Worm (Caenorhabditis elegans) whole organism, L4 larva: Measurements from ENCODE around the gene T04C12.33.

Experiments
- F10B5.3 ChIP-seq: sonication (generic microtip); optimal IDR thresholded peaks from 2 replicates; lab custom pipeline; 2016; ENCODE audit warnings: mild to moderate bottlenecking, missing genetic modification characterization, missing compliant biosample characterization
- F37D6.2 ChIP-seq: sonication (generic microtip); optimal IDR thresholded peaks from 2 replicates; lab custom pipeline; 2016; ENCODE audit warnings: mild to moderate bottlenecking, missing genetic modification characterization, missing compliant biosample characterization
- T20F7.1 ChIP-seq: fragments of 200-800 bp; sonication (Bioruptor generic); optimal IDR thresholded peaks from 2 replicates; lab custom pipeline; 2018; ENCODE audit warnings: mild to moderate bottlenecking, missing genetic modification characterization, missing compliant biosample characterization
- T26A8.4 ChIP-seq: fragments of 200-800 bp; sonication (Bioruptor generic); IDR thresholded peaks from 2 replicates; pipeline ENCODE4 v1.3.6; 2022; ENCODE audit warnings: missing genetic modification characterization, missing compliant biosample characterization
- ZK546.5 ChIP-seq, 2 experiments: sonication (generic microtip); optimal IDR thresholded peaks; 2 replicates each; lab custom pipeline; 2017; ENCODE audit warnings: missing biosample characterization in 2 of 2, missing genetic modification characterization in 2 of 2
- aha-1 ChIP-seq: fragments of 150-350 bp; peaks from one replicate; lab custom pipeline; 2014; ENCODE audit warnings: missing biosample characterization, missing genetic modification characterization
- ama-1 ChIP-seq: fragments of 150-350 bp; optimal IDR thresholded peaks from 2 replicates; lab custom pipeline; 2014; ENCODE audit warnings: inconsistent platforms, mixed read lengths
- ceh-20 ChIP-seq: fragments of 200-800 bp; sonication (Bioruptor generic); IDR thresholded peaks from 2 replicates; pipeline ENCODE4 v1.3.6; 2022; ENCODE audit warnings: missing genetic modification reagents, missing genetic modification characterization, missing compliant biosample characterization
- ceh-32 ChIP-seq: sonication (generic microtip); optimal IDR thresholded peaks from 2 replicates; lab custom pipeline; 2016; ENCODE audit warnings: mild to moderate bottlenecking, missing genetic modification characterization, missing compliant biosample characterization; ENCODE audit not compliant: poor library complexity
- ceh-44 ChIP-seq: fragments of 200-800 bp; sonication (Bioruptor generic); IDR thresholded peaks from 2 replicates; pipeline ENCODE4 v1.3.6; 2022; ENCODE audit warnings: missing genetic modification reagents, missing genetic modification characterization, missing compliant biosample characterization
- cey-2 ChIP-seq: sonication (generic microtip); optimal IDR thresholded peaks from 3 replicates; lab custom pipeline; 2017; ENCODE audit warnings: missing genetic modification characterization, mild to moderate bottlenecking, missing compliant biosample characterization, antibody characterized with exemption, borderline replicate concordance; ENCODE audit not compliant: insufficient read depth
- ctbp-1 ChIP-seq: fragments of 200-800 bp; sonication (Bioruptor generic); IDR thresholded peaks from 2 replicates; pipeline ENCODE4 v1.3.6; 2022; ENCODE audit warnings: missing genetic modification reagents, missing genetic modification characterization, missing compliant biosample characterization
- daf-12 ChIP-seq: fragments of 150-350 bp; optimal IDR thresholded peaks from 2 replicates; lab custom pipeline; 2014; ENCODE audit warnings: missing biosample characterization, missing genetic modification reagents, missing genetic modification characterization
- dmd-6 ChIP-seq: fragments of 200-800 bp; sonication (Bioruptor generic); IDR thresholded peaks from 2 replicates; pipeline ENCODE4 v1.3.6; 2022; ENCODE audit warnings: missing genetic modification reagents, missing genetic modification characterization, missing compliant biosample characterization
- dve-1 ChIP-seq: sonication (generic microtip); optimal IDR thresholded peaks from 2 replicates; lab custom pipeline; 2017; ENCODE audit warnings: antibody characterized with exemption, mild to moderate bottlenecking, missing genetic modification characterization, missing compliant biosample characterization; ENCODE audit not compliant: insufficient read depth
- egl-43 ChIP-seq: fragments of 200-800 bp; sonication (Bioruptor generic); IDR thresholded peaks from 2 replicates; pipeline ENCODE4 v1.3.6; 2022; ENCODE audit warnings: missing genetic modification reagents, missing genetic modification characterization, missing compliant biosample characterization
- hlh-11 ChIP-seq: fragments of 200-800 bp; sonication (Bioruptor generic); optimal IDR thresholded peaks from 2 replicates; lab custom pipeline; 2018; ENCODE audit warnings: mild to moderate bottlenecking, missing genetic modification characterization, missing compliant biosample characterization
- hlh-30 ChIP-seq: sonication (generic microtip); optimal IDR thresholded peaks from 2 replicates; lab custom pipeline; 2017; ENCODE audit warnings: antibody characterized with exemption, mild to moderate bottlenecking, missing genetic modification characterization, missing compliant biosample characterization; ENCODE audit not compliant: insufficient read depth
- hmg-1.1 ChIP-seq: fragments of 200-800 bp; sonication (Bioruptor generic); IDR thresholded peaks from 2 replicates; pipeline ENCODE4 v1.3.6; 2022; ENCODE audit warnings: missing genetic modification reagents, missing genetic modification characterization, missing compliant biosample characterization
- jun-1 ChIP-seq: fragments of 150-350 bp; optimal IDR thresholded peaks from 2 replicates; lab custom pipeline; 2014; ENCODE audit warnings: missing biosample characterization, missing genetic modification reagents, missing genetic modification characterization
- lin-1 ChIP-seq: fragments of 200-800 bp; sonication (Bioruptor generic); IDR thresholded peaks from 2 replicates; pipeline ENCODE4 v1.3.6; 2022; ENCODE audit warnings: missing genetic modification reagents, missing genetic modification characterization, missing compliant biosample characterization
- lin-38 ChIP-seq: fragments of 200-800 bp; sonication (Bioruptor generic); IDR thresholded peaks from 2 replicates; pipeline ENCODE4 v1.3.6; 2022; ENCODE audit warnings: missing genetic modification reagents, missing genetic modification characterization, missing compliant biosample characterization
- mdl-1 ChIP-seq, 2 experiments: fragments of 150-350 bp in 1 of 2; sonication (generic microtip) in 1 of 2; optimal IDR thresholded peaks; 2 replicates each; lab custom pipeline; 2014 to 2017; ENCODE audit warnings: missing biosample characterization in 2 of 2, missing genetic modification characterization in 2 of 2
- mxl-2 ChIP-seq: fragments of 200-800 bp; sonication (Bioruptor generic); conservative IDR thresholded peaks from 2 replicates; pipeline ENCODE4 v1.3.6; 2022; ENCODE audit warnings: missing genetic modification reagents, missing genetic modification characterization, missing compliant biosample characterization
- mxl-3 ChIP-seq: fragments of 200-800 bp; sonication (Bioruptor generic); optimal IDR thresholded peaks from 2 replicates; lab custom pipeline; 2018; ENCODE audit warnings: mild to moderate bottlenecking, missing genetic modification characterization, missing compliant biosample characterization
- nhr-111 ChIP-seq: fragments of 200-800 bp; sonication (Bioruptor generic); optimal IDR thresholded peaks from 2 replicates; lab custom pipeline; 2018; ENCODE audit warnings: mild to moderate bottlenecking, missing genetic modification characterization, missing compliant biosample characterization
- nhr-42 ChIP-seq: fragments of 200-800 bp; sonication (Bioruptor generic); IDR thresholded peaks from 2 replicates; pipeline ENCODE4 v1.3.6; 2022; ENCODE audit warnings: missing genetic modification characterization, missing compliant biosample characterization
- nhr-48 ChIP-seq: sonication (generic microtip); optimal IDR thresholded peaks from 2 replicates; lab custom pipeline; 2016; ENCODE audit warnings: mild to moderate bottlenecking, missing genetic modification characterization, missing compliant biosample characterization
- nhr-6 ChIP-seq: fragments of 150-350 bp; optimal IDR thresholded peaks from 2 replicates; lab custom pipeline; 2014; ENCODE audit warnings: missing biosample characterization, missing genetic modification characterization
- nhr-76 ChIP-seq: fragments of 150-350 bp; optimal IDR thresholded peaks from 2 replicates; lab custom pipeline; 2014; ENCODE audit warnings: missing biosample characterization, missing genetic modification characterization
- php-3 ChIP-seq: fragments of 200-800 bp; sonication (Bioruptor generic); IDR thresholded peaks from 2 replicates; pipeline ENCODE4 v1.3.6; 2022; ENCODE audit warnings: missing genetic modification reagents, missing genetic modification characterization, missing compliant biosample characterization
- pqm-1 ChIP-seq: sonication (generic microtip); optimal IDR thresholded peaks from 2 replicates; lab custom pipeline; 2017; ENCODE audit warnings: missing biosample characterization, missing genetic modification characterization
- saeg-2 ChIP-seq: fragments of 200-800 bp; sonication (Bioruptor generic); IDR thresholded peaks from 2 replicates; pipeline ENCODE4 v1.3.6; 2022; ENCODE audit warnings: missing genetic modification reagents, missing genetic modification characterization, missing compliant biosample characterization
- sdz-12 ChIP-seq: fragments of 200-800 bp; sonication (Bioruptor generic); optimal IDR thresholded peaks from 2 replicates; lab custom pipeline; 2018; ENCODE audit warnings: mild to moderate bottlenecking, missing genetic modification characterization, missing compliant biosample characterization
- tag-97 ChIP-seq: fragments of 200-800 bp; sonication (Bioruptor generic); IDR thresholded peaks from 2 replicates; pipeline ENCODE4 v1.3.6; 2022; ENCODE audit warnings: missing genetic modification characterization, missing compliant biosample characterization
- unc-39 ChIP-seq: sonication (generic microtip); optimal IDR thresholded peaks from 2 replicates; lab custom pipeline; 2017; ENCODE audit warnings: missing biosample characterization, missing genetic modification characterization
- unc-62 ChIP-seq, 3 experiments: fragments of 150-350 bp in 1 of 3; sonication (generic microtip); optimal IDR thresholded peaks in 2 of 3; peaks in 1 of 3; 1 replicate in 1 of 3; 2 replicates in 2 of 3; lab custom pipeline; 2014 to 2017; ENCODE audit warnings: missing biosample characterization in 3 of 3, missing genetic modification characterization in 3 of 3, missing genetic modification reagents in 3 of 3, missing genotype in 1 of 3
- zfp-2 ChIP-seq: sonication (generic microtip); optimal IDR thresholded peaks from 2 replicates; lab custom pipeline; 2016; ENCODE audit warnings: mild to moderate bottlenecking, missing genetic modification characterization, missing compliant biosample characterization
- zip-11 ChIP-seq: fragments of 200-800 bp; sonication (Bioruptor generic); IDR thresholded peaks from 2 replicates; pipeline ENCODE4 v1.3.6; 2022; ENCODE audit warnings: missing genetic modification characterization, missing compliant biosample characterization
- ztf-7 ChIP-seq: fragments of 150-350 bp; optimal IDR thresholded peaks from 2 replicates; lab custom pipeline; 2014; ENCODE audit warnings: missing biosample characterization, missing genetic modification characterization

Gene T04C12.33

DNA sequence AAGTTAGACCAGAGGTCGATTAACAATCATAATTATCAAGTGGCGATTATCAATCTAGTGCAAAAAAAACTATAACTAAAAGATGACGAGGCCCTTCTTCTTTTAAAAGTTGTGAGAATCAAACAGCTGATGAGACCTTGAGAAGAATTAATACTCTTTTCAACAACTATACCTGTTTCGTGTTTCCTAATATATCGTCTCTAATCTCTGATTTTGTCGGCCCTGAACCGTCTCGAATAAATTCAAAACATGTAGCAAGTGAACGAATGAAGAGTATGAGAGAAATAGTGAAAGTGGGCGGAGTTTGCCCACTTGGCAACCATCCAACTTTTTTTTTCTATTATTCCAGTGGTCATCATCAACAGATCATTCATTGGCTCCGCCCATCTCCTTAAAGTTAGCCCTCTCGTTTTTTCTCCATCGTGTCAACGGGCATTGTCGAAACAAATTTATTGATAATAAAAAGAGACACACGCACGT, 35.5 kb downstream of the T04C12.33 start, which contains the start of gene Y42A5A.1:
TSS of gene Y42A5A.1 (plus strand) at position 430 of the 480 bp plus-strand sequence.
- TF ChIP-seq nhr-76 (tag; lab: Kevin White, UChicago) (no peak), hlh-11 (no peak), hmg-1.1 (GFP tag; lab: Robert Waterston, UW) (no peak), lin-1 (GFP tag; lab: Robert Waterston, UW) (no peak), lin-38 (no peak), F37D6.2 (tag; lab: Kevin White, UChicago) (no peak), ztf-7 (no peak), mdl-1 (tag; optimal IDR thresholded peaks at IDR 0.05; lab: Kevin White, UChicago) (no peak), ctbp-1 (GFP tag; lab: Robert Waterston, UW) (no peak), zfp-2 (tag; lab: Kevin White, UChicago) (no peak), ceh-20 (no peak), sdz-12 (GFP tag; lab: Kevin White, UChicago) (no peak), ceh-32 (tag; lab: Kevin White, UChicago) (no peak), mxl-3 (GFP tag; lab: Kevin White, UChicago) (no peak), T20F7.1 (no peak), unc-39 (no peak), egl-43 (GFP tag; lab: Robert Waterston, UW) (no peak), zip-11 (no peak), T26A8.4 (GFP tag; lab: Robert Waterston, UW) (no peak), saeg-2 (GFP tag; lab: Robert Waterston, UW) (no peak)

DNA sequence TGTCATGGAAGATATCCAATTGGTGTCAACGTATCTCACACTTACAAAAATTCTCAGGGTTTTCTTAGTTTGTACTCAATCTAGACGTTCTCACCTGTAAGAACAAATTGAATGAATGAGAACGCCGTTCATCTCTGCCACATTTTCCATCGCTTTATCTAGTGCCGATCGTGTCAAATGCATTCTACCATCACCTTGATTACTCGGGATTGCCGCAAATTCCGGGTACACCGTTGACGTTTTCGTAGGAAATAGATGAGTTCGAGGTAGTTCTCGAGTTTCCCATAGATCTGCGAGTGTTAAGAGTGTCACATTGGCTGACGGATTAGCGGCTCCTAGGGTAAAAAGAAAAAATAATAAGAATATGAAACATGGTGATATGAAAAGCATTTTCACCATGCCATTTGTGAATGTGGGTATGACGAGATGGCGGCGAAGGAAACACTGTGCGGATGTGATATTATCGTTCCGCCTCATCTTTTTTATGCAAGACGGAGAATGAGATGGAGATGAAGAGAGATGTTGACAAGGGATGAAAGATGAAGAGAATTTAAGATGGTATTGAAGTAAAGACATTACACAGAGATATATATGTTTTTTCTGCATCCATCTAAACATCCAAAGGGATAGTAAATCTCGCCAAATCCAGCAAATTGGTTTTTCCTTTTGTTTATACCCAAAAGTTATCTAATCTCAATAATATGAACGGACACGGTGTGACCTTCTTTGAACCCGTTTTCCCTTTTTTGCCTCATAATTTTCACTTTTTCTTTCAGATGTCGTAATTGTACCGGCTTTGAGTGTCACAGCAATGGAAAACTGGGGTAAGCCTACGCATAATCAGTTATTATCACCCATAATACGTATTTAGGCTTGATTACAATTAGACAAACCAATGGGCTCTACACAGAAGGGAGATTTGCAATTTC, 41.4 kb downstream of the T04C12.33 start, which contains the start of gene lact-8:
TSS of gene lact-8 (minus strand) at position 445 of the 929 bp plus-strand sequence.
- TF ChIP-seq pqm-1 (tag; lab: Kevin White, UChicago) (no peak), nhr-42 (GFP tag; lab: Robert Waterston, UW) (no peak), F37D6.2 (tag; lab: Kevin White, UChicago) (no peak), aha-1 (tag; lab: Kevin White, UChicago) (peak; percentile 71)

DNA sequence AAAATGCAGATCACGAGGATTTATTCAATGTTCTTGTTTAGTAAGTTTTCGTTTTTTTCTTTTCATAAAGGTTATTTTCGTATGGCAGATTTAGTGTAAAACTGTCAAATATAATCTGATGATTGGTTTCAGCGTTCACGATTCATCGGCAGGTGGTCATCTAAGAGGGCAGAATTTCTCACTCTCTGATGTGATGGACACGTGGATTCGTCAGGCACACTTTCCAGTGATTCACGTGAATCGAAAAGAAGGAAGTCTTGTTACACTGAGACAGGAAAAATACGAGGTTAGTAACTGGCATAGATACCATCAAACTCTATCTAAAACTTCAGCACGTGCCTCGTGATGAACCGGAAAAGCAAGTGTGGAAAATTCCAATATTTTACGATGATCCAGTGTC, 42.7 kb downstream of the T04C12.33 start:
- peak; percentile 83 for TF ChIP-seq mxl-2 (GFP tag; lab: Robert Waterston, UW)
- no peak for TF ChIP-seq tag-97 (GFP tag; lab: Robert Waterston, UW)
- peak; percentile 18 for TF ChIP-seq dve-1 (tag; lab: Kevin White, UChicago)
- TF ChIP-seq F10B5.3 (tag; lab: Kevin White, UChicago), result no peak
- TF ChIP-seq T20F7.1, result no peak
- 0 out of 2 replicates have a peak, but pooled peaks have one; percentile 26 for TF ChIP-seq T26A8.4 (GFP tag; lab: Robert Waterston, UW)
- TF ChIP-seq ZK546.5 (tag; optimal IDR thresholded peaks at IDR 0.05; lab: Kevin White, UChicago), result no peak
- no peak for TF ChIP-seq jun-1 (tag; lab: Kevin White, UChicago)
- peak; percentile 60 for TF ChIP-seq dmd-6 (GFP tag; lab: Robert Waterston, UW)
- no peak for TF ChIP-seq nhr-111
- no peak for TF ChIP-seq ama-1 (lab: Kevin White, UChicago)
- TF ChIP-seq ceh-20, result peak; percentile 32; the same call in 1 of the 2 replicates
- peak in 1 of 2 experiments; percentile 26 for TF ChIP-seq mdl-1 (tag; optimal IDR thresholded peaks at IDR 0.05; lab: Kevin White, UChicago)
- TF ChIP-seq nhr-42 (GFP tag; lab: Robert Waterston, UW), result no peak
- no peak for TF ChIP-seq lin-1 (GFP tag; lab: Robert Waterston, UW)
- no peak for TF ChIP-seq hmg-1.1 (GFP tag; lab: Robert Waterston, UW)
- peak; percentile 77 for TF ChIP-seq hlh-30 (tag; lab: Kevin White, UChicago)
- TF ChIP-seq hlh-11, result peak; percentile 34
- peak; percentile 26 for TF ChIP-seq nhr-6 (tag; lab: Kevin White, UChicago)
- TF ChIP-seq cey-2 (tag; lab: Kevin White, UChicago), result no peak
- no peak for TF ChIP-seq daf-12 (tag; lab: Kevin White, UChicago)
- TF ChIP-seq unc-62 (GFP tag; optimal IDR thresholded peaks at IDR 0.05 in 1 of 2; lab: Kevin White, UChicago), result peak in 1 of 2 experiments; percentile 73
- TF ChIP-seq unc-62 (tag; optimal IDR thresholded peaks at IDR 0.05; lab: Kevin White, UChicago), result no peak
- peak; percentile 73 for TF ChIP-seq mxl-3 (GFP tag; lab: Kevin White, UChicago)
- no peak for TF ChIP-seq php-3
- TF ChIP-seq nhr-48 (tag; lab: Kevin White, UChicago), result peak; percentile 70
- no peak for TF ChIP-seq ceh-44 (GFP tag; lab: Robert Waterston, UW)
